Worm (Caenorhabditis elegans) whole organism, L3 larva: ENCODE measurements around the gene pssy-1.
A peak's percentile ranks its signal among the peaks of the same experiment; 100 is the strongest.

Experiments used
- R02D3.7 ChIP-seq: fragments of 150-350 bp; optimal IDR thresholded peaks from 2 replicates; lab custom pipeline; 2014; ENCODE audit warnings: missing biosample characterization, missing genetic modification characterization
- ZK546.5 ChIP-seq: sonication (generic microtip); optimal IDR thresholded peaks from 2 replicates; lab custom pipeline; 2017; ENCODE audit warnings: missing biosample characterization, missing genetic modification characterization
- aly-2 ChIP-seq: fragments of 150-350 bp; optimal IDR thresholded peaks from 2 replicates; lab custom pipeline; 2014; ENCODE audit warnings: missing biosample characterization, missing genetic modification characterization
- ama-1 ChIP-seq: fragments of 150-350 bp; optimal IDR thresholded peaks from 2 replicates; lab custom pipeline; 2018
- ceh-16 ChIP-seq: sonication (generic microtip); optimal IDR thresholded peaks from 2 replicates; lab custom pipeline; 2017; ENCODE audit warnings: missing biosample characterization, missing genetic modification characterization
- ceh-28 ChIP-seq: fragments of 150-350 bp; optimal IDR thresholded peaks from 2 replicates; lab custom pipeline; 2014; ENCODE audit warnings: missing biosample characterization, missing genetic modification reagents, missing genetic modification characterization
- ceh-82 ChIP-seq: fragments of 150-350 bp; optimal IDR thresholded peaks from 2 replicates; lab custom pipeline; 2014; ENCODE audit warnings: missing biosample characterization, missing genetic modification characterization
- ceh-9 ChIP-seq: sonication (generic microtip); optimal IDR thresholded peaks from 2 replicates; lab custom pipeline; 2018; ENCODE audit warnings: missing biosample characterization, missing genetic modification characterization
- daf-12 ChIP-seq: fragments of 150-350 bp; optimal IDR thresholded peaks from 2 replicates; lab custom pipeline; 2014; ENCODE audit warnings: missing biosample characterization, missing genetic modification reagents, missing genetic modification characterization
- egl-27 ChIP-seq: sonication (generic microtip); optimal IDR thresholded peaks from 4 replicates; lab custom pipeline; 2017; ENCODE audit warnings: missing biosample characterization, missing genetic modification reagents, missing genetic modification characterization
- egl-5 ChIP-seq: fragments of 150-350 bp; optimal IDR thresholded peaks from 2 replicates; lab custom pipeline; 2017; ENCODE audit warnings: missing biosample characterization, missing genetic modification reagents, missing genetic modification characterization, inconsistent platforms
- elt-1 ChIP-seq: fragments of 150-350 bp; optimal IDR thresholded peaks from 2 replicates; lab custom pipeline; 2014; ENCODE audit warnings: missing biosample characterization, missing genetic modification characterization
- elt-2 ChIP-seq: sonication (generic microtip); optimal IDR thresholded peaks from 2 replicates; lab custom pipeline; 2016; ENCODE audit warnings: missing genetic modification reagents, mild to moderate bottlenecking, missing genetic modification characterization, missing compliant biosample characterization
- elt-3 ChIP-seq, 3 experiments: fragments of 150-350 bp in 1 of 3; sonication (generic microtip) in 2 of 3; optimal IDR thresholded peaks; 2 replicates in 2 of 3; 4 replicates in 1 of 3; lab custom pipeline; 2014 to 2017; ENCODE audit warnings: missing biosample characterization in 3 of 3, missing genetic modification characterization in 3 of 3
- eor-1 ChIP-seq, 2 experiments: fragments of 150-350 bp; optimal IDR thresholded peaks; 2 replicates each; lab custom pipeline; 2014 to 2018; ENCODE audit warnings: missing biosample characterization in 2 of 2, missing genetic modification characterization in 2 of 2
- fkh-10 ChIP-seq: sonication (generic microtip); optimal IDR thresholded peaks from 2 replicates; lab custom pipeline; 2017; ENCODE audit warnings: missing biosample characterization, missing genetic modification reagents, missing genetic modification characterization
- fkh-2 ChIP-seq: fragments of 150-350 bp; optimal IDR thresholded peaks from 2 replicates; lab custom pipeline; 2014; ENCODE audit warnings: missing biosample characterization, missing genetic modification reagents, missing genetic modification characterization
- fos-1 ChIP-seq: fragments of 150-350 bp; optimal IDR thresholded peaks from 2 replicates; lab custom pipeline; 2014; ENCODE audit warnings: missing biosample characterization, missing genetic modification characterization
- hmg-11 ChIP-seq: sonication (generic microtip); optimal IDR thresholded peaks from 2 replicates; lab custom pipeline; 2016; ENCODE audit warnings: missing genetic modification characterization, missing compliant biosample characterization
- jun-1 ChIP-seq: fragments of 150-350 bp; optimal IDR thresholded peaks from 2 replicates; lab custom pipeline; 2014; ENCODE audit warnings: missing biosample characterization, missing genetic modification reagents, missing genetic modification characterization
- lin-15B ChIP-seq: fragments of 150-350 bp; optimal IDR thresholded peaks from 2 replicates; lab custom pipeline; 2014; ENCODE audit warnings: missing biosample characterization, missing genetic modification characterization
- lin-39 ChIP-seq: fragments of 150-350 bp; optimal IDR thresholded peaks from 2 replicates; lab custom pipeline; 2018; ENCODE audit warnings: missing biosample characterization, missing genetic modification reagents, missing genetic modification characterization
- lsy-12 ChIP-seq: sonication (generic microtip); optimal IDR thresholded peaks from 2 replicates; lab custom pipeline; 2016; ENCODE audit warnings: mild to moderate bottlenecking, missing genetic modification characterization, missing compliant biosample characterization
- mdl-1 ChIP-seq: fragments of 150-350 bp; optimal IDR thresholded peaks from 2 replicates; lab custom pipeline; 2014; ENCODE audit warnings: missing biosample characterization, missing genetic modification characterization
- mml-1 ChIP-seq: fragments of 150-350 bp; sonication (generic microtip); optimal IDR thresholded peaks from 3 replicates; lab custom pipeline; 2014; ENCODE audit warnings: missing biosample characterization, missing genetic modification characterization
- nfya-1 ChIP-seq: sonication (generic microtip); optimal IDR thresholded peaks from 2 replicates; lab custom pipeline; 2017; ENCODE audit warnings: missing genetic modification characterization, mild to moderate bottlenecking, missing compliant biosample characterization, antibody characterized with exemption, moderate library complexity; ENCODE audit not compliant: insufficient read depth
- nhr-11 ChIP-seq: fragments of 150-350 bp; optimal IDR thresholded peaks from 2 replicates; lab custom pipeline; 2014; ENCODE audit warnings: missing biosample characterization, missing genetic modification characterization
- nhr-12 ChIP-seq: fragments of 150-350 bp; optimal IDR thresholded peaks from 2 replicates; lab custom pipeline; 2014; ENCODE audit warnings: missing biosample characterization, missing genetic modification characterization
- nhr-23 ChIP-seq: fragments of 150-350 bp; optimal IDR thresholded peaks from 2 replicates; lab custom pipeline; 2014; ENCODE audit warnings: missing biosample characterization, missing genetic modification reagents, missing genetic modification characterization
- nhr-237 ChIP-seq: fragments of 150-350 bp; optimal IDR thresholded peaks from 2 replicates; lab custom pipeline; 2014; ENCODE audit warnings: missing biosample characterization, missing genetic modification characterization
- nhr-25 ChIP-seq: sonication (generic microtip); optimal IDR thresholded peaks from 2 replicates; lab custom pipeline; 2017; ENCODE audit warnings: missing biosample characterization, missing genetic modification characterization
- nhr-28 ChIP-seq: fragments of 150-350 bp; optimal IDR thresholded peaks from 2 replicates; lab custom pipeline; 2014; ENCODE audit warnings: missing biosample characterization, missing genetic modification characterization
- nhr-43 ChIP-seq: sonication (generic microtip); optimal IDR thresholded peaks from 2 replicates; lab custom pipeline; 2016; ENCODE audit warnings: mild to moderate bottlenecking, missing genetic modification characterization, missing compliant biosample characterization; ENCODE audit not compliant: poor library complexity, severe bottlenecking
- nhr-67 ChIP-seq: fragments of 150-350 bp; optimal IDR thresholded peaks from 2 replicates; lab custom pipeline; 2014; ENCODE audit warnings: missing biosample characterization, missing genetic modification characterization
- nhr-76 ChIP-seq: fragments of 150-350 bp; sonication (generic microtip); optimal IDR thresholded peaks from 5 replicates; lab custom pipeline; 2014; ENCODE audit warnings: missing biosample characterization, missing genetic modification characterization
- nhr-77 ChIP-seq: fragments of 150-350 bp; optimal IDR thresholded peaks from 2 replicates; lab custom pipeline; 2014; ENCODE audit warnings: missing biosample characterization, missing genetic modification characterization
- pha-4 ChIP-seq: fragments of 150-350 bp; optimal IDR thresholded peaks from 2 replicates; lab custom pipeline; 2014; ENCODE audit warnings: missing biosample characterization, missing genetic modification reagents, missing genetic modification characterization
- pqm-1 ChIP-seq: fragments of 150-350 bp; optimal IDR thresholded peaks from 2 replicates; lab custom pipeline; 2017; ENCODE audit warnings: missing biosample characterization, missing genetic modification characterization, inconsistent platforms
- sea-2 ChIP-seq: fragments of 150-350 bp; sonication (generic microtip); optimal IDR thresholded peaks from 4 replicates; lab custom pipeline; 2014; ENCODE audit warnings: missing biosample characterization, missing genetic modification reagents, missing genetic modification characterization
- skn-1 ChIP-seq: fragments of 150-350 bp; optimal IDR thresholded peaks from 2 replicates; lab custom pipeline; 2014; ENCODE audit warnings: missing biosample characterization, missing genetic modification characterization
- snpc-4 ChIP-seq: fragments of 150-350 bp; optimal IDR thresholded peaks from 2 replicates; lab custom pipeline; 2014; ENCODE audit warnings: missing biosample characterization, missing genetic modification characterization
- tbx-2 ChIP-seq: sonication (generic microtip); optimal IDR thresholded peaks from 2 replicates; lab custom pipeline; 2016; ENCODE audit warnings: mild to moderate bottlenecking, missing genetic modification characterization, missing compliant biosample characterization
- unc-39 ChIP-seq: sonication (generic microtip); optimal IDR thresholded peaks from 4 replicates; lab custom pipeline; 2017; ENCODE audit warnings: missing biosample characterization, missing genetic modification characterization
- unc-62 ChIP-seq: fragments of 150-350 bp; sonication (generic microtip); optimal IDR thresholded peaks from 4 replicates; lab custom pipeline; 2014; ENCODE audit warnings: missing biosample characterization, missing genetic modification reagents, missing genetic modification characterization
- zag-1 ChIP-seq: fragments of 150-350 bp; optimal IDR thresholded peaks from 2 replicates; lab custom pipeline; 2014; ENCODE audit warnings: missing biosample characterization, missing genetic modification characterization
- ztf-11 ChIP-seq: fragments of 150-350 bp; optimal IDR thresholded peaks from 2 replicates; lab custom pipeline; 2014; ENCODE audit warnings: missing biosample characterization, missing genetic modification characterization
- ztf-4 ChIP-seq: fragments of 150-350 bp; optimal IDR thresholded peaks from 2 replicates; lab custom pipeline; 2014; ENCODE audit warnings: missing biosample characterization, missing genetic modification characterization

Gene pssy-1

DNA sequence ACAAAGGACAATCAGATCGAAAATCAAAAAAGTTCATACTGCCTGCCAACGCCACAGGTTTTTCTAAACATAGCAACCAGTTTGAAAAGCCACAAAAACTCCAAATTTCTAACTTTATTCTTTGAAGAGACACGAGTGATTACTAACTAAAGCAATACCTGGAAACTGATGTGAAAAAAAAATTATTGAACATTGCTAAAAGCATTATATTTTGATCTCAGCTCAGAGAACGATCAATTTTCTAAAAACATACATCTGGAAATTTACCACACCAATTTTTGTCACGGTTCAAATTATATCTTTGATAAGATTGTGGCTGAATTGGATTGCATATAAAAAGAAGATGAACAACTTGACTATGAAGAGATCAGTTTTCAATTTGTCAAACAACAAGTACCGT is 7.9 kb upstream of the pssy-1 start:
- TF ChIP-seq eor-1 (tag; optimal IDR thresholded peaks at IDR 0.05; lab: Kevin White, UChicago) (no peak), fkh-2 (tag; lab: Kevin White, UChicago) (no peak), ZK546.5 (tag; lab: Kevin White, UChicago) (no peak), nhr-11 (tag; lab: Kevin White, UChicago) (no peak), ztf-4 (tag; lab: Kevin White, UChicago) (no peak)

ce11 chrX:9958561-9958960 is 6.8 kb upstream of the pssy-1 start, which contains the start of gene ZC506.1:
ZC506.1 (plus strand) TSS chrX:9958960.
- TF ChIP-seq lin-15B (tag; lab: Kevin White, UChicago) (peak; percentile 92), fkh-10 (GFP tag; lab: Kevin White, UChicago) (peak; percentile 82), fos-1 (tag; lab: Kevin White, UChicago) (peak; percentile 51), ZK546.5 (tag; lab: Kevin White, UChicago) (no peak), mml-1 (tag; lab: Kevin White, UChicago) (no peak), hmg-11 (tag; lab: Kevin White, UChicago) (peak; percentile 94), unc-62 (GFP tag; lab: Kevin White, UChicago) (peak; percentile 90), nhr-67 (no peak), snpc-4 (tag; lab: Kevin White, UChicago) (peak; percentile 94), ceh-82 (peak; percentile 74), mdl-1 (tag; lab: Kevin White, UChicago) (peak; percentile 75), sea-2 (GFP tag; lab: Kevin White, UChicago) (peak; percentile 30), ceh-9 (tag; lab: Kevin White, UChicago) (no peak), R02D3.7 (tag; lab: Kevin White, UChicago) (peak; percentile 63), nhr-76 (tag; lab: Kevin White, UChicago) (no peak), aly-2 (tag; lab: Kevin White, UChicago) (no peak), nhr-23 (tag; lab: Kevin White, UChicago) (peak; percentile 94), pha-4 (tag; lab: Kevin White, UChicago) (peak; percentile 98), ceh-16 (tag; lab: Kevin White, UChicago) (no peak), elt-3 (tag; optimal IDR thresholded peaks at IDR 0.05; lab: Kevin White, UChicago) (peak in 2 of 3 experiments; percentile 1 to 62), nhr-25 (tag; lab: Kevin White, UChicago) (peak; percentile 96), unc-39 (tag; lab: Kevin White, UChicago) (no peak), nhr-43 (tag; lab: Kevin White, UChicago) (peak; percentile 90), zag-1 (tag; lab: Kevin White, UChicago) (peak; percentile 38), nhr-28 (no peak), ztf-11 (tag; lab: Kevin White, UChicago) (no peak), skn-1 (tag; lab: Kevin White, UChicago) (peak; percentile 76), egl-5 (tag; lab: Kevin White, UChicago) (peak; percentile 91), eor-1 (tag; optimal IDR thresholded peaks at IDR 0.05; lab: Kevin White, UChicago) (no peak), lsy-12 (tag; lab: Kevin White, UChicago) (peak; percentile 97), pqm-1 (tag; lab: Kevin White, UChicago) (peak; percentile 88), ceh-28 (peak; percentile 94), elt-1 (tag; lab: Kevin White, UChicago) (peak; percentile 82), nhr-237 (tag; lab: Kevin White, UChicago) (no peak), daf-12 (tag; lab: Kevin White, UChicago) (peak; percentile 50), ztf-4 (tag; lab: Kevin White, UChicago) (peak; percentile 74), egl-27 (tag; lab: Kevin White, UChicago) (peak; percentile 87), nhr-12 (tag; lab: Kevin White, UChicago) (no peak), jun-1 (peak; percentile 92), ama-1 (lab: Kevin White, UChicago) (peak; percentile 16), nhr-11 (tag; lab: Kevin White, UChicago) (peak; percentile 67), fkh-2 (tag; lab: Kevin White, UChicago) (peak; percentile 63), nfya-1 (tag; lab: Kevin White, UChicago) (peak; percentile 93), tbx-2 (tag; lab: Kevin White, UChicago) (peak; percentile 87), elt-2 (tag; lab: Kevin White, UChicago) (peak; percentile 86), lin-39 (tag; lab: Kevin White, UChicago) (peak; percentile 98), nhr-77 (tag; lab: Kevin White, UChicago) (peak; percentile 65)
